Fruit fly (Drosophila melanogaster) whole organism, pupa: ENCODE results near the gene Ubi-p63E.

Experiments used
- CG10348 ChIP-seq: fragments of 200-800 bp; sonication (Bioruptor generic); IDR thresholded peaks from 2 replicates; pipeline ENCODE4 v1.3.6; 2022; ENCODE audit warnings: missing biosample characterization, missing genetic modification characterization
- CG12605 ChIP-seq: fragments of 200-800 bp; sonication (Bioruptor generic); IDR thresholded peaks from 2 replicates; pipeline ENCODE4 v1.3.6; 2022; ENCODE audit warnings: missing biosample characterization, missing genetic modification characterization
- CG13204 ChIP-seq: fragments of 200-800 bp; sonication (Bioruptor generic); optimal IDR thresholded peaks from 2 replicates; lab custom pipeline; 2018; ENCODE audit warnings: missing biosample characterization, mild to moderate bottlenecking, missing genetic modification characterization, moderate library complexity
- CG14655 ChIP-seq: fragments of 200-800 bp; sonication (Bioruptor generic); optimal IDR thresholded peaks from 3 replicates; lab custom pipeline; 2017; ENCODE audit warnings: mild to moderate bottlenecking, missing biosample characterization, missing genetic modification reagents, missing genetic modification characterization
- CG15710 ChIP-seq: fragments of 200-800 bp; sonication (Bioruptor generic); optimal IDR thresholded peaks from 2 replicates; lab custom pipeline; 2018; ENCODE audit warnings: missing biosample characterization, mild to moderate bottlenecking, missing genetic modification characterization, moderate library complexity
- CG17806 ChIP-seq: fragments of 200-800 bp; sonication (Bioruptor generic); optimal IDR thresholded peaks from 2 replicates; lab custom pipeline; 2018; ENCODE audit warnings: missing biosample characterization, mild to moderate bottlenecking, missing genetic modification characterization, moderate library complexity
- CG32121 ChIP-seq: fragments of 200-800 bp; sonication (Bioruptor generic); IDR thresholded peaks from 2 replicates; pipeline ENCODE4 v1.3.6; 2022; ENCODE audit warnings: missing biosample characterization, missing genetic modification characterization
- CG34367 ChIP-seq: fragments of 200-800 bp; sonication (Bioruptor generic); optimal IDR thresholded peaks from 2 replicates; lab custom pipeline; 2018; ENCODE audit warnings: missing biosample characterization, mild to moderate bottlenecking, missing genetic modification characterization
- CG4496 ChIP-seq: fragments of 200-800 bp; sonication (Bioruptor generic); IDR thresholded peaks from 3 replicates; pipeline ENCODE4 v1.3.6; 2022; ENCODE audit warnings: missing biosample characterization, missing genetic modification characterization
- CG8159 ChIP-seq: fragments of 200-800 bp; sonication (Bioruptor generic); optimal IDR thresholded peaks from 3 replicates; lab custom pipeline; 2018; ENCODE audit warnings: missing biosample characterization, mild to moderate bottlenecking, missing genetic modification characterization, moderate library complexity
- CG8301 ChIP-seq: fragments of 200-800 bp; sonication (Bioruptor generic); optimal IDR thresholded peaks from 2 replicates; lab custom pipeline; 2018; ENCODE audit warnings: missing biosample characterization, mild to moderate bottlenecking, missing genetic modification characterization
- CG9948 ChIP-seq: fragments of 200-800 bp; sonication (Bioruptor generic); optimal IDR thresholded peaks from 2 replicates; lab custom pipeline; 2018; ENCODE audit warnings: missing biosample characterization, mild to moderate bottlenecking, missing genetic modification characterization, moderate library complexity
- D1 ChIP-seq: fragments of 200-800 bp; sonication (Bioruptor generic); optimal IDR thresholded peaks from 2 replicates; lab custom pipeline; 2018; ENCODE audit warnings: missing biosample characterization, mild to moderate bottlenecking, missing genetic modification characterization, moderate library complexity
- EcR ChIP-seq: fragments of 200-800 bp; sonication (Bioruptor generic); optimal IDR thresholded peaks from 3 replicates; lab custom pipeline; 2019; ENCODE audit warnings: missing biosample characterization, missing genetic modification characterization, mild to moderate bottlenecking, moderate library complexity, missing genetic modification reagents
- Ets98B ChIP-seq: fragments of 200-800 bp; sonication (Bioruptor generic); IDR thresholded peaks from 2 replicates; pipeline ENCODE4 v1.3.6; 2022; ENCODE audit warnings: missing biosample characterization, missing genetic modification characterization
- Pif1A ChIP-seq: fragments of 200-800 bp; sonication (Bioruptor generic); optimal IDR thresholded peaks from 3 replicates; lab custom pipeline; 2016; ENCODE audit warnings: missing biosample characterization, missing genetic modification characterization
- Pif1B ChIP-seq: fragments of 200-800 bp; sonication (Bioruptor generic); optimal IDR thresholded peaks from 3 replicates; lab custom pipeline; 2016; ENCODE audit warnings: missing biosample characterization, missing genetic modification characterization
- Snoo ChIP-seq: fragments of 200-800 bp; sonication (Bioruptor generic); optimal IDR thresholded peaks from 3 replicates; lab custom pipeline; 2017; ENCODE audit warnings: missing biosample characterization, mild to moderate bottlenecking, missing genetic modification characterization, inconsistent platforms
- fd96Ca ChIP-seq: fragments of 200-800 bp; sonication (Bioruptor generic); IDR thresholded peaks from 3 replicates; pipeline ENCODE4 v1.3.6; 2022; ENCODE audit warnings: missing biosample characterization, missing genetic modification characterization
- gl ChIP-seq: fragments of 200-800 bp; sonication (Bioruptor generic); optimal IDR thresholded peaks from 2 replicates; lab custom pipeline; 2018; ENCODE audit warnings: missing biosample characterization, mild to moderate bottlenecking, missing genetic modification characterization
- rn ChIP-seq: fragments of 200-800 bp; sonication (Bioruptor generic); IDR thresholded peaks from 2 replicates; pipeline ENCODE4 v1.3.6; 2022; ENCODE audit warnings: missing biosample characterization, missing genetic modification characterization

Ubi-p63E gene

dm6 chr3L:3929968-3930767 lies 27.2 kb upstream of the Ubi-p63E start:
- TF ChIP-seq CG8159 (tag; lab: Kevin White, UChicago), result no peak
- TF ChIP-seq CG34367 (tag; lab: Kevin White, UChicago), result no peak
- no peak for TF ChIP-seq CG4496 (GFP tag; lab: Robert Waterston, UW)

dm6 chr3L:3928943-3929785 lies 26.2 kb upstream of the Ubi-p63E start:
- TF ChIP-seq Ets98B (GFP tag; lab: Robert Waterston, UW) (no peak), CG9948 (tag; lab: Kevin White, UChicago) (no peak), CG14655 (GFP tag; lab: Kevin White, UChicago) (no peak), CG15710 (tag; lab: Kevin White, UChicago) (no peak), CG8159 (tag; lab: Kevin White, UChicago) (no peak), gl (tag; lab: Kevin White, UChicago) (no peak), Pif1A (GFP tag; lab: Kevin White, UChicago) (no peak), CG12605 (GFP tag; lab: Robert Waterston, UW) (no peak), rn (GFP tag; lab: Robert Waterston, UW) (no peak), CG32121 (GFP tag; lab: Robert Waterston, UW) (no peak), CG17806 (tag; lab: Kevin White, UChicago) (no peak), CG10348 (GFP tag; lab: Robert Waterston, UW) (no peak), CG13204 (no peak), fd96Ca (no peak), EcR (GFP tag; lab: Kevin White, UChicago) (no peak), CG4496 (GFP tag; lab: Robert Waterston, UW) (no peak), D1 (tag; lab: Kevin White, UChicago) (no peak), CG8301 (tag; lab: Kevin White, UChicago) (no peak), CG34367 (tag; lab: Kevin White, UChicago) (no peak)
- TF ChIP-seq, all 21 proteins: peak for 0

- TF ChIP-seq CG14655 (GFP tag; lab: Kevin White, UChicago) (peak; percentile 55), CG13204 (no peak), gl (tag; lab: Kevin White, UChicago) (no peak), CG8159 (tag; lab: Kevin White, UChicago) (peak; percentile 75), CG9948 (tag; lab: Kevin White, UChicago) (no peak), fd96Ca (peak; percentile 75), rn (GFP tag; lab: Robert Waterston, UW) (no peak), EcR (GFP tag; lab: Kevin White, UChicago) (no peak), CG8301 (tag; lab: Kevin White, UChicago) (peak; percentile 29), Pif1B (GFP tag; lab: Kevin White, UChicago) (peak; percentile 72), CG12605 (GFP tag; lab: Robert Waterston, UW) (peak; percentile 82), Ets98B (GFP tag; lab: Robert Waterston, UW) (peak; percentile 74), Pif1A (GFP tag; lab: Kevin White, UChicago) (peak; percentile 73), CG32121 (GFP tag; lab: Robert Waterston, UW) (peak; percentile 30; the same call in 1 of the 2 replicates), CG17806 (tag; lab: Kevin White, UChicago) (peak; percentile 50), D1 (tag; lab: Kevin White, UChicago) (no peak), CG15710 (tag; lab: Kevin White, UChicago) (peak; percentile 77), CG4496 (GFP tag; lab: Robert Waterston, UW) (peak; percentile 69), CG34367 (tag; lab: Kevin White, UChicago) (peak; percentile 54), CG10348 (GFP tag; lab: Robert Waterston, UW) (peak; percentile 43; the same call in 1 of the 2 replicates), Snoo (tag; lab: Kevin White, UChicago) (peak; percentile 82)
These were observed 25.4 kb upstream of the Ubi-p63E start for dm6 chr3L:3928205-3928942.

- TF ChIP-seq CG34367 (tag; lab: Kevin White, UChicago) (no peak), CG14655 (GFP tag; lab: Kevin White, UChicago) (no peak), CG10348 (GFP tag; lab: Robert Waterston, UW) (no peak), CG9948 (tag; lab: Kevin White, UChicago) (no peak), CG4496 (GFP tag; lab: Robert Waterston, UW) (no peak), Pif1B (GFP tag; lab: Kevin White, UChicago) (no peak)
These were observed 24.5 kb upstream of the Ubi-p63E start for dm6 chr3L:3927462-3927861.
